Worm (Caenorhabditis elegans) whole organism, dauer: ENCODE measurements around the gene bath-3.
"Not testable (repeated sequence)": the region's sequence is repeated elsewhere in the genome, so short reads cannot be mapped to it uniquely, and the experiment has no call there.

Source experiments
- unc-62 ChIP-seq: sonication (generic microtip); optimal IDR thresholded peaks from 2 replicates; lab custom pipeline; 2017; ENCODE audit warnings: missing biosample characterization, missing genetic modification reagents, missing genetic modification characterization

The bath-3 gene

DNA sequence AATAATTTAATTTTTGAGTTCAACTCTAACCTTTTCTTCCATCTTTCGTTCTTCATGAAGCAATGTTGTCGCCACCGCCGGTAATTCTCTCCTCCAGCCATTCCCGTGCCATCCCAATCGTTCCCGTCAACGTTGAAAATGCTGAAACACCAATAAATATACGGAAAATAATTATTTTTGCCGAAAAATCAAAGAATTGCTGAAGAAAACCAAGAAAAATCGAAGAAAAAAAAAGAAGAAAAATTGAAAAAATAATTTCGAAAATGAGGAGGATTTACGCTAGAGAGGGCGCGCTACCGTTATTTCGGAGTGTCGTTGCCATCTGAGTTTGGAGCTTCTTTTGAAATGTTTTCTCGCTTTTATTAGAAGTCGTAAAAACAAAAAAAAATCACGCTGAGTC is 6.8 kb downstream of the bath-3 start, which contains the start of gene cya-2:
Gene cya-2 (minus strand): TSS at position 101 of the 400 bp plus-strand sequence.
- not testable (repeated sequence) for TF ChIP-seq unc-62 (GFP tag; lab: Kevin White, UChicago)

DNA sequence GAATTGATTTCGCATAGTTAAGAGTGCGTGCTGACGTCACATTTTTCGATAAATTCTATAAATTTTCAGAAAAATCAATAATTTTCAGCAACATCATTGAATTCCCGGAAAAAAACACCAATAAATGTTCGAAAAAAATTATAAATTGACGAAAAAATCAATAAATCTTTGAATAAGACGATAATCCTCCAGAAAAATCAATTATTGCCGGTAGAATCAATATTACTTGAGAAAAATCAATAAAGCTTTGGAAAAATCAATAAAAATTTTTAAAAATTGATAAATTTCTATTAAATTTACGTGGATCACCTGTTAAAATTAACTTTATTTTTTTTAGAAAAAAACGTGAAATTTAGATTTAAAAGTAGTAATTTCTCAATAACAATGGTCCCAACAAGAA is 16.4 kb downstream of the bath-3 start:
- TF ChIP-seq unc-62 (GFP tag; lab: Kevin White, UChicago) = no peak

DNA sequence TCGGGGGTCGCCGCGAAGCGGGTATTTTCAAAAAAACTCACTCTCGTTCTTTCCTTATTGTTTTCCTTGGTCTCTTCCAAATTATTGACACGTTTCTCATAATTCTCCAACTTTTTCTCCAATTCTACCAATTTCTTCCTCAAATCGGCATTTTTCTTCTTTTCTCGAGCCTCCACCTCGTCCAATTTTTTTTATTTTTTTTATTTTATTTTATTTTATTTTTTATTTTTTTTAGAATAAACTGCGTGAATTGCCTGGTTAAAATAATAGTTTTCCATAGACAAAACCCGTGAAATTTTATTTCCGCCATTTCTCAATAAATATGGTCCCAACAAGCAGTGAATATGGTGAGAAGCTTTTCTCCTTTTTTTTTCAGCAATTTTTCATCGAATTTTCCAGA is 17.6 kb downstream of the bath-3 start, which contains the start of gene F59H6.15:
Gene F59H6.15 (plus strand): TSS at position 301 of the 400 bp plus-strand sequence.
- TF ChIP-seq unc-62 (GFP tag; lab: Kevin White, UChicago) = no peak

DNA sequence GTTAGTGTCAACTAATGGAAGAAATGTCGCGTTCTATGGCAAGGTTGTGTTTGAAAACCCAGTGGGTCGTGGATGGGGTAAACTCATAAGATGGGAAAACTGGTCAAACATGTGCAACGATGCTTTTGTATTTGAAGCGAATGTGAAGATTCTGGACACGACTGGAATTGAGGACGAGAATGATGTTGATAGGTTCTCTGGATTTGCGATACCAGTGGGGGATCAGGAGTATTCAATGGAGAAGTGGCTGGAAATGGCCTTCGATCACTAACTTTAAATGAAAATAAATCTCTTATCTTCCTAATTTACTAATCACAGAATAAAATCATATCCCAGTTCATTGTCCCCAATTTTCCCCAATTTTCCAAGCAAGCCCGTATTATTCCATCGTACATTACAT is 19.1 kb downstream of the bath-3 start:
- no peak for TF ChIP-seq unc-62 (GFP tag; lab: Kevin White, UChicago)

DNA sequence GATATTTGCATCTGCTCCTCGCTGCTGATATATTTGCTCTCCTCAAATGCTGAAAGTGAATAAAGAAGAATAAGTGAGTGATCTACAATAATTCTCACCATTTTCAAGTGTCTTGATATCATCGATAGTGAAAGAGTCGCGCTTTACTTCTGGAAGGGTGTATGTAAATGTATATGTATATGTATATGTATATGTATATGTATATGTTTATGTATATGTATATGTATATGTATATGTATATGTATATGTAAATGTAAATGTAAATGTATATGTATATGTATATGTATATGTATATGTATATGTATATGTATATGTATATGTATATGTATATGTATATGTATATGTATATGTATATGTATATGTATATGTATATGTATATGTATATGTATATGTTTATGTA is 29.5 kb downstream of the bath-3 start, which contains the start of gene ceh-84:
Gene ceh-84 (minus strand): TSS at position 101 of the 400 bp plus-strand sequence.
- not testable (repeated sequence) for TF ChIP-seq unc-62 (GFP tag; lab: Kevin White, UChicago)

DNA sequence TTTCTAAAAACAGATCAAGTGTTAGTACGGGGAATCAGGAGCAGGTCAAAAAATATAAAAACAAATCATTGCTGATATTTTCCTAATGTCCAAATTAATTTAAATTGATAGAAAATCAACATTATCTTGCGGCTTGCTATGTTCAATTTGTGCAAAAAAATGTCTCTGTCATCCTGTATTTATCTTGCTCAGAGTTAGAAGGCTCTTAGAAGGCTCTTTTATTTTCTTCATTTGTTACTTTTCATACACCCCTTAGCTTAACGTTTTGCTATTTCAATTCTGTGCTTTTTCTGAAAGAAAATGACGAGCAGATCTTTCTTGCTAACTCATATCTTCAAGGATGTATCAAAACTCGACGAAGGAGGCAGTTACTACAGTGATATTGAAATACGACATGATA is 31.7 kb downstream of the bath-3 start, which contains the start of gene math-19:
Gene math-19 (plus strand): TSS at position 301 of the 400 bp plus-strand sequence.
- TF ChIP-seq unc-62 (GFP tag; lab: Kevin White, UChicago) = not testable (repeated sequence)

DNA sequence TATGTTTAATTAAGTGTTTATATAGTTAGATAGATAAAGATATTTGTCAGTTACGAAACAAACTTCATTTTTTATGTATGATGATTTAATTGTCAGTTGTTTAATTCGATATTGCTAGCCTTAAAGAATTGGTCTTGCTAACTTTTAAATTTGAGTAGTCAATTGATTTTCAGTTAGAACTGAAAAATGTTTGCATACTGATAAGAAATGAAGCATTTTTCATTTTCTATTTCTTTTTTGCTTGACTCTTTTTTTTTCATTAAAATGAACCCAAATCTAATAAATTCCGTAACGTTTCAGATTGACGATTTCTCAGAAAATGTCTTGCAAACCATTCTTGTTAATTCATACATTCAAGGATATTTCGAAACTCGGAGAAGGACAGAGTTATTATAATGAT is 34.0 kb downstream of the bath-3 start, which contains the start of gene math-20:
Gene math-20 (plus strand): TSS at position 301 of the 400 bp plus-strand sequence.
- no peak for TF ChIP-seq unc-62 (GFP tag; lab: Kevin White, UChicago)

DNA sequence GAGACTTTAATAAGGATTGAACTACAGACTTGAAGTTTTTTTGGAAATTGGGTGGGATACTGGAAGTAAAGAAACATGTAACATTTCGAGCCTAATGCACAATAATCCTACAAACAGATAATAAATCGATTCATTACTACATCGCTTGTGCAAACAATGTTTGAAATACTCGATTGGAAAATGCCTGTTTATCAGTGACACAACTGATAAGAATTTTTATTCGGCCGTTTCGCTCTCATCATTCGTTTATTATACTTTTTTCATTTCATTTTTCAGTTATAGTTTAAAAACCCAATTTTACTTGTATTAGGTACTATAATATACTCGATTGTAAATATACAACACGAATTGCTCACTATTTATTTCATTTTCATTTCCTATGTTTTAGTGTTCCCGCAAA is 34.5 kb downstream of the bath-3 start:
- no peak for TF ChIP-seq unc-62 (GFP tag; lab: Kevin White, UChicago)

DNA sequence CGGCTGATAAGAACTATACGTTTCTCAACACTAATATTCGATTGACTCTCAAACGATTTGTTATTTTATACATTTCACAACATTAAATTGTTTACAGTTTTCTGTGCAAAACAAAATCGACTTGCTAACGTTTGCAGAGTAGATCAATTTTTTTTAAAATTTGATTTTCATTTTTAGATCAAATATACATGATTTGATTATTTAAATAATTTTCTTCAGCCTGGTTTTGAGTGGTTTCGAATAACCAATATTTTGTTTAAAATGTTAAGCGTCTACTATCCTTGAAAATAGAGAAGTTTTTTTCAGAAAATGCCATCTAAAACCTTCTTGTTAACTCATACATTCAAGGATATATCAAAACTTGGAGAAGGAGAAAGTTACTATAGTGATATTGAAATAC is 36.5 kb downstream of the bath-3 start, which contains the start of gene math-21:
Gene math-21 (plus strand): TSS at position 301 of the 400 bp plus-strand sequence.
- TF ChIP-seq unc-62 (GFP tag; lab: Kevin White, UChicago) = no peak

DNA sequence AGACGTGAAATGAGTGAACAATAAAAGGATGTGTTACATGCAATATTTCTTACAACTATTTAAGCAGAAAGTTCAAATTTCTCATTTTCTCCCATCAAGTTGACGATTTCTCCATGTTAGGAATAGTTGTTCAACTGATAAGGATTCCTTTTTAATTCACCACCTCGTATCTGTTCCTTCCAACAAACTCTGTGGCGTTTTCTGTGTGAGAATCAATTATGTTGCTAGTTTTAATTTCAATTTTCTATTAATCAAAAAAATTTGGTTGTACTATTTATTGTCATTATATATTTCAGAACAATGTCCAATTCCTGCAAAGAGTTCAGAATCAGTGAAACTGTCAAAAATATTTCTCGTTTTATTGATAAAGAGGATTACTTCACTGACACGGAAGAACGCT is 41.3 kb downstream of the bath-3 start, which contains the start of gene math-44:
Gene math-44 (plus strand): TSS at position 301 of the 400 bp plus-strand sequence.
- TF ChIP-seq unc-62 (GFP tag; lab: Kevin White, UChicago) = no peak

DNA sequence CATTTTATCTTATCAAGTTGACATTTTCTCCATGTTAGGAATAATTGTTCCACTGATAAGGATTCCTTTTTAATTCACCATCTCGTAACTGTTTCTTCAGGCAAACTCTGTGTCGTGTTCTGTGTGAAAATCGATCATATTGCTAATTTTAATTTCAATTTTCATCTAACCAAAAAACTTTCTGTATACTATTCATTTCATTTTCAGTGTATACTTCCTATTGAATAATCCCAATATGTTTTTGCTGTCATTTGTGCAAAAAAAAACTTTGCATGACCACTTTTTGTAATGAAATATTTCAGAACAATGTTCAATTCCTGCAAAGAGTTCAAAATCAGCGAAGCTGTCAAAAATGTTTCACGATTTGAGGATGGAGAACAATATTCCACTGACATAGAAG is 43.3 kb downstream of the bath-3 start, which contains the start of gene Y16E11A.4:
Gene Y16E11A.4 (plus strand): TSS at position 301 of the 400 bp plus-strand sequence.
- TF ChIP-seq unc-62 (GFP tag; lab: Kevin White, UChicago) = no peak
